Fruit fly (Drosophila melanogaster) whole organism, embryonic: ENCODE results near the gene CG34181.

Experiments
- CG1602 ChIP-seq: fragments of 200-800 bp; sonication (Bioruptor generic); optimal IDR thresholded peaks from 3 replicates; lab custom pipeline; 2016; ENCODE audit warnings: missing biosample characterization, missing genetic modification characterization
- CG3407 ChIP-seq: fragments of 200-800 bp; sonication (Bioruptor generic); optimal IDR thresholded peaks from 2 replicates; lab custom pipeline; 2018; ENCODE audit warnings: missing biosample characterization, mild to moderate bottlenecking, missing genetic modification characterization
- CG4820 ChIP-seq: fragments of 200-800 bp; sonication (Bioruptor generic); optimal IDR thresholded peaks from 3 replicates; lab custom pipeline; 2016; ENCODE audit warnings: missing biosample characterization, missing genetic modification characterization
- HHEX ChIP-seq: fragments of 200-800 bp; sonication (Bioruptor generic); optimal IDR thresholded peaks from 3 replicates; lab custom pipeline; 2017; ENCODE audit warnings: missing biosample characterization, mild to moderate bottlenecking, missing genetic modification characterization, missing genetic modification reagents
- Stat92E ChIP-seq, 3 experiments: fragments of >200 bp in 2 of 3; fragments of 200-800 bp in 1 of 3; sonication (Bioruptor generic) in 1 of 3; optimal IDR thresholded peaks; 2 replicates each; lab custom pipeline; 2017 to 2019; ENCODE audit warnings: missing biosample characterization in 3 of 3, missing genetic modification characterization in 3 of 3, mild to moderate bottlenecking in 1 of 3, moderate library complexity in 1 of 3
- vfl ChIP-seq: fragments of 200-800 bp; sonication (Bioruptor generic); optimal IDR thresholded peaks from 2 replicates; lab custom pipeline; 2016; ENCODE audit warnings: missing biosample characterization, missing genetic modification characterization

dm6 chr2L:9377789-9378188, 10.3 kb downstream of the CG34181 start:
- TF ChIP-seq CG4820: no peak
- no peak for TF ChIP-seq CG3407 (GFP tag; lab: Kevin White, UChicago)
- TF ChIP-seq vfl (GFP tag; lab: Kevin White, UChicago): no peak
- no peak for TF ChIP-seq HHEX (GFP tag; lab: Kevin White, UChicago)
- no peak for TF ChIP-seq CG1602 (GFP tag; lab: Kevin White, UChicago)
- TF ChIP-seq Stat92E (GFP tag; optimal IDR thresholded peaks at IDR 0.05; lab: Kevin White, UChicago): no peak
